Worm (Caenorhabditis elegans) whole organism, mixed stage, embryonic: ENCODE results near the gene C55B6.4.

ENCODE experiments used
- nhr-12 ChIP-seq: fragments of 150-350 bp; optimal IDR thresholded peaks from 2 replicates; lab custom pipeline; 2014; ENCODE audit warnings: missing biosample characterization, missing genetic modification characterization
- snpc-4 ChIP-seq: fragments of 150-350 bp; optimal IDR thresholded peaks from 2 replicates; lab custom pipeline; 2014; ENCODE audit warnings: missing biosample characterization, missing genetic modification characterization

DNA sequence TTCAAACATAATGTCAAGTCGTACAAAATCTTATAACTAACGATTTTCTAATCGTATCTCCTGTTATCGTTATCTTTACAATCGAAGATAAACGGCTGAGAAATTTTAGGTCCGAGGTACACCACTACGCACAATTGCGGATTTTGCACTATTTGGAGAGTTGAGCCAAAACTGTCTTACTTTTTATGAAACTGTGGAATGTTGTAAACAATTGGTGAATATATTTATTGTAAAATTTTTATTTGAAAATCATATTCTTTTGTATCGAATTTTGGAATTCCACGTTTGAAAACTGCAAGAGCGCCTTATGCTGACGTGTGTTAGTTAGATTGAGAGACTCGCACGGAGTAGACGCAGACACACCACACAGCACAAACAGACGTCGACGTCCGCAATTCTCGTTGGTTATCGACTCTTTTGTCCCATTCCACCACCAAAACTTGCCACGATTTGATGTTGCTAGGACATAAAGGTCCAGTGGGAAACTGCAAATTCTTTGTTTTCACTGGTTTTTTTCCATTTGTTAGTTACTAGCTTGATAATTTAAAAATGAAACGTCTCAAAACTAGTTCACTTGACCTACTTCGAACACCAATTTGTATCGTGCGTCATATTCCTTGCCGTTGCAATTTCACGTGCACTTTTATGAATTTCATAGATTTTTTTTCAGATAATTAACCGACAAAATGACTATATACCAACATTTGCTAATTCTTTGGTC lies 6.6 kb upstream of the C55B6.4 start, which contains the start of gene dnj-7:
- TF ChIP-seq nhr-12 (tag; lab: Kevin White, UChicago) (no peak), snpc-4 (no peak)
